Worm (Caenorhabditis elegans) whole organism, young adult: ENCODE results near the gene cpr-4.

Source experiments
- B0261.1 ChIP-seq: sonication (generic microtip); optimal IDR thresholded peaks from 2 replicates; lab custom pipeline; 2016; ENCODE audit warnings: mild to moderate bottlenecking, missing genetic modification characterization, moderate library complexity, missing compliant biosample characterization
- F10E7.11 ChIP-seq: sonication (generic microtip); optimal IDR thresholded peaks from 2 replicates; lab custom pipeline; 2017; ENCODE audit warnings: mild to moderate bottlenecking, missing genetic modification characterization, moderate library complexity, missing compliant biosample characterization
- F33H1.4 ChIP-seq: fragments of 200-800 bp; sonication (Bioruptor generic); IDR thresholded peaks from 2 replicates; pipeline ENCODE4 v1.3.6; 2022; ENCODE audit warnings: missing genetic modification reagents, missing genetic modification characterization, missing compliant biosample characterization
- K12H6.12 ChIP-seq: fragments of 200-800 bp; sonication (Bioruptor generic); optimal IDR thresholded peaks from 2 replicates; lab custom pipeline; 2018; ENCODE audit warnings: mild to moderate bottlenecking, missing genetic modification characterization, missing compliant biosample characterization
- T26A5.8 ChIP-seq: sonication (generic microtip); optimal IDR thresholded peaks from 2 replicates; lab custom pipeline; 2016; ENCODE audit warnings: missing genetic modification characterization, missing compliant biosample characterization
- Y79H2A.3 ChIP-seq: fragments of 200-800 bp; sonication (Bioruptor generic); conservative IDR thresholded peaks from 2 replicates; pipeline ENCODE4 v1.3.6; 2022; ENCODE audit warnings: missing genetic modification reagents, missing genetic modification characterization, missing compliant biosample characterization
- ZK185.1 ChIP-seq: sonication (generic microtip); optimal IDR thresholded peaks from 2 replicates; lab custom pipeline; 2016; ENCODE audit warnings: mild to moderate bottlenecking, missing genetic modification characterization, missing compliant biosample characterization; ENCODE audit not compliant: poor library complexity, severe bottlenecking
- akir-1 ChIP-seq: fragments of 200-800 bp; sonication (Bioruptor generic); optimal IDR thresholded peaks from 2 replicates; lab custom pipeline; 2018; ENCODE audit warnings: mild to moderate bottlenecking, missing genetic modification characterization, moderate library complexity, missing compliant biosample characterization
- aptf-3 ChIP-seq: fragments of 200-800 bp; sonication (Bioruptor generic); IDR thresholded peaks from 2 replicates; pipeline ENCODE4 v1.3.6; 2022; ENCODE audit warnings: missing genetic modification characterization, missing compliant biosample characterization
- attf-5 ChIP-seq: fragments of 200-800 bp; sonication (Bioruptor generic); optimal IDR thresholded peaks from 2 replicates; lab custom pipeline; 2018; ENCODE audit warnings: mild to moderate bottlenecking, missing genetic modification characterization, missing compliant biosample characterization
- cebp-1 ChIP-seq, 2 experiments: fragments of 200-800 bp in 1 of 2; sonication (Bioruptor generic) in 1 of 2; sonication (generic microtip) in 1 of 2; IDR thresholded peaks in 1 of 2; optimal IDR thresholded peaks in 1 of 2; 2 replicates each; pipeline versions ENCODE4 v1.3.6 to Lab custom; 2017 to 2022; ENCODE audit warnings: missing compliant biosample characterization in 2 of 2, missing genetic modification characterization in 2 of 2, mild to moderate bottlenecking in 1 of 2, missing genetic modification reagents in 1 of 2, moderate library complexity in 1 of 2
- cebp-2 ChIP-seq: fragments of 200-800 bp; sonication (Bioruptor generic); IDR thresholded peaks from 2 replicates; pipeline ENCODE4 v1.3.6; 2022; ENCODE audit warnings: missing genetic modification characterization, missing compliant biosample characterization
- ceh-100 ChIP-seq: fragments of 200-800 bp; sonication (Bioruptor generic); IDR thresholded peaks from 2 replicates; pipeline ENCODE4 v1.3.6; 2022; ENCODE audit warnings: missing genetic modification reagents, missing genetic modification characterization, missing compliant biosample characterization
- ceh-27 ChIP-seq: fragments of 200-800 bp; sonication (Bioruptor generic); optimal IDR thresholded peaks from 2 replicates; lab custom pipeline; 2018; ENCODE audit warnings: mild to moderate bottlenecking, missing genetic modification characterization, moderate library complexity, missing compliant biosample characterization
- ceh-58 ChIP-seq: fragments of 200-800 bp; sonication (Bioruptor generic); IDR thresholded peaks from 2 replicates; pipeline ENCODE4 v1.3.6; 2022; ENCODE audit warnings: missing genetic modification characterization, missing compliant biosample characterization
- chd-7 ChIP-seq: sonication (generic microtip); optimal IDR thresholded peaks from 2 replicates; lab custom pipeline; 2016; ENCODE audit warnings: mild to moderate bottlenecking, missing genetic modification characterization, moderate library complexity, missing compliant biosample characterization
- dox-1 ChIP-seq: fragments of 200-800 bp; sonication (Bioruptor generic); IDR thresholded peaks from 2 replicates; pipeline ENCODE4 v1.3.6; 2022; ENCODE audit warnings: missing genetic modification reagents, missing genetic modification characterization, missing compliant biosample characterization
- dpff-1 ChIP-seq: sonication (generic microtip); optimal IDR thresholded peaks from 2 replicates; lab custom pipeline; 2017; ENCODE audit warnings: mild to moderate bottlenecking, missing genetic modification characterization, missing compliant biosample characterization
- egl-44 ChIP-seq: fragments of 200-800 bp; sonication (Bioruptor generic); IDR thresholded peaks from 2 replicates; pipeline ENCODE4 v1.3.6; 2022; ENCODE audit warnings: missing genetic modification reagents, missing genetic modification characterization, missing compliant biosample characterization
- egrh-3 ChIP-seq: fragments of 200-800 bp; sonication (Bioruptor generic); IDR thresholded peaks from 2 replicates; pipeline ENCODE4 v1.3.6; 2022; ENCODE audit warnings: missing genetic modification reagents, missing genetic modification characterization, missing compliant biosample characterization
- ets-4 ChIP-seq: fragments of 200-800 bp; sonication (Bioruptor generic); optimal IDR thresholded peaks from 2 replicates; lab custom pipeline; 2018; ENCODE audit warnings: mild to moderate bottlenecking, missing genetic modification characterization, missing compliant biosample characterization
- hlh-12 ChIP-seq: sonication (generic microtip); optimal IDR thresholded peaks from 2 replicates; lab custom pipeline; 2016; ENCODE audit warnings: missing genetic modification characterization, missing compliant biosample characterization
- hmg-1.2 ChIP-seq: fragments of 200-800 bp; sonication (Bioruptor generic); IDR thresholded peaks from 2 replicates; pipeline ENCODE4 v1.3.6; 2022; ENCODE audit warnings: missing genetic modification reagents, missing genetic modification characterization, missing compliant biosample characterization
- lag-1 ChIP-seq: fragments of 200-800 bp; sonication (Bioruptor generic); IDR thresholded peaks from 2 replicates; pipeline ENCODE4 v1.3.6; 2022; ENCODE audit warnings: missing genetic modification reagents, missing genetic modification characterization, missing compliant biosample characterization
- lin-35 ChIP-seq, 3 experiments: fragments of 150-350 bp in 2 of 3; sonication (generic microtip) in 1 of 3; optimal IDR thresholded peaks; 2 replicates each; lab custom pipeline; 2014 to 2018; ENCODE audit warnings: missing biosample characterization in 3 of 3, missing genetic modification characterization in 3 of 3, missing genetic modification reagents in 3 of 3
- lin-40 ChIP-seq: sonication (generic microtip); optimal IDR thresholded peaks from 2 replicates; lab custom pipeline; 2016; ENCODE audit warnings: missing genetic modification characterization, mild to moderate bottlenecking, missing compliant biosample characterization, missing genotype, missing genetic modification reagents
- madf-10 ChIP-seq: sonication (generic microtip); optimal IDR thresholded peaks from 2 replicates; lab custom pipeline; 2016; ENCODE audit warnings: mild to moderate bottlenecking, missing genetic modification characterization, missing compliant biosample characterization
- madf-3 ChIP-seq: fragments of 200-800 bp; sonication (Bioruptor generic); IDR thresholded peaks from 2 replicates; pipeline ENCODE4 v1.3.6; 2022; ENCODE audit warnings: missing genetic modification reagents, missing genetic modification characterization, missing compliant biosample characterization
- mcd-1 ChIP-seq: fragments of 200-800 bp; sonication (Bioruptor generic); IDR thresholded peaks from 2 replicates; pipeline ENCODE4 v1.3.6; 2022; ENCODE audit warnings: missing genetic modification reagents, missing genetic modification characterization, missing compliant biosample characterization
- nfya-1 ChIP-seq: sonication (generic microtip); optimal IDR thresholded peaks from 2 replicates; lab custom pipeline; 2017; ENCODE audit warnings: antibody characterized with exemption, missing compliant biosample characterization, missing genetic modification characterization, borderline replicate concordance; ENCODE audit not compliant: insufficient read depth
- nhr-80 ChIP-seq: sonication (generic microtip); optimal IDR thresholded peaks from 2 replicates; lab custom pipeline; 2016; ENCODE audit warnings: missing genetic modification characterization, missing compliant biosample characterization
- nhr-90 ChIP-seq: sonication (generic microtip); optimal IDR thresholded peaks from 2 replicates; lab custom pipeline; 2016; ENCODE audit warnings: missing genotype, mild to moderate bottlenecking, missing genetic modification characterization, missing compliant biosample characterization
- sdz-38 ChIP-seq: sonication (generic microtip); optimal IDR thresholded peaks from 2 replicates; lab custom pipeline; 2016; ENCODE audit warnings: missing genotype, missing genetic modification characterization, missing compliant biosample characterization
- snpc-1.1 ChIP-seq: sonication (generic microtip); optimal IDR thresholded peaks from 2 replicates; lab custom pipeline; 2017; ENCODE audit warnings: missing genetic modification characterization, mild to moderate bottlenecking, missing compliant biosample characterization, antibody characterized with exemption, moderate library complexity, missing genotype, missing genetic modification reagents; ENCODE audit not compliant: insufficient read depth
- snpc-3.4 ChIP-seq: sonication (generic microtip); optimal IDR thresholded peaks from 2 replicates; lab custom pipeline; 2017; ENCODE audit warnings: missing genetic modification characterization, mild to moderate bottlenecking, missing compliant biosample characterization, antibody characterized with exemption, moderate library complexity, missing genotype, missing genetic modification reagents
- snpc-4 ChIP-seq, 5 experiments: fragments of 150-350 bp in 1 of 5; sonication (generic microtip) in 4 of 5; optimal IDR thresholded peaks; 2 replicates each; lab custom pipeline; 2014 to 2018; ENCODE audit warnings: missing genetic modification characterization in 5 of 5, missing biosample characterization in 3 of 5, antibody characterized with exemption in 2 of 5, mild to moderate bottlenecking in 2 of 5, missing compliant biosample characterization in 2 of 5, missing genotype in 2 of 5, moderate library complexity in 2 of 5, missing genetic modification reagents in 1 of 5
- somi-1 ChIP-seq: fragments of 200-800 bp; sonication (Bioruptor generic); optimal IDR thresholded peaks from 2 replicates; lab custom pipeline; 2018; ENCODE audit warnings: mild to moderate bottlenecking, missing genetic modification characterization, missing compliant biosample characterization
- sptf-2 ChIP-seq: fragments of 200-800 bp; sonication (Bioruptor generic); optimal IDR thresholded peaks from 2 replicates; lab custom pipeline; 2018; ENCODE audit warnings: mild to moderate bottlenecking, missing genetic modification characterization, missing compliant biosample characterization
- tlf-1 ChIP-seq: fragments of 200-800 bp; sonication (Bioruptor generic); optimal IDR thresholded peaks from 2 replicates; lab custom pipeline; 2018; ENCODE audit warnings: mild to moderate bottlenecking, missing genetic modification characterization, missing compliant biosample characterization
- unc-62 ChIP-seq: fragments of 150-350 bp; optimal IDR thresholded peaks from 2 replicates; lab custom pipeline; 2014; ENCODE audit warnings: missing biosample characterization, missing genetic modification reagents, missing genetic modification characterization
- zfh-2 ChIP-seq: fragments of 200-800 bp; sonication (Bioruptor generic); conservative IDR thresholded peaks from 2 replicates; pipeline ENCODE4 v1.3.6; 2022; ENCODE audit warnings: missing genetic modification reagents, missing genetic modification characterization, missing compliant biosample characterization
- ztf-18 ChIP-seq: sonication (generic microtip); optimal IDR thresholded peaks from 2 replicates; lab custom pipeline; 2016; ENCODE audit warnings: missing genotype, mild to moderate bottlenecking, missing genetic modification characterization, missing compliant biosample characterization
- ztf-25 ChIP-seq: fragments of 200-800 bp; sonication (Bioruptor generic); IDR thresholded peaks from 2 replicates; pipeline ENCODE4 v1.3.6; 2022; ENCODE audit warnings: missing genetic modification reagents, missing genetic modification characterization, missing compliant biosample characterization
- ztf-26 ChIP-seq: sonication (generic microtip); optimal IDR thresholded peaks from 2 replicates; lab custom pipeline; 2017; ENCODE audit warnings: missing genetic modification characterization, missing compliant biosample characterization

cpr-4 gene

DNA sequence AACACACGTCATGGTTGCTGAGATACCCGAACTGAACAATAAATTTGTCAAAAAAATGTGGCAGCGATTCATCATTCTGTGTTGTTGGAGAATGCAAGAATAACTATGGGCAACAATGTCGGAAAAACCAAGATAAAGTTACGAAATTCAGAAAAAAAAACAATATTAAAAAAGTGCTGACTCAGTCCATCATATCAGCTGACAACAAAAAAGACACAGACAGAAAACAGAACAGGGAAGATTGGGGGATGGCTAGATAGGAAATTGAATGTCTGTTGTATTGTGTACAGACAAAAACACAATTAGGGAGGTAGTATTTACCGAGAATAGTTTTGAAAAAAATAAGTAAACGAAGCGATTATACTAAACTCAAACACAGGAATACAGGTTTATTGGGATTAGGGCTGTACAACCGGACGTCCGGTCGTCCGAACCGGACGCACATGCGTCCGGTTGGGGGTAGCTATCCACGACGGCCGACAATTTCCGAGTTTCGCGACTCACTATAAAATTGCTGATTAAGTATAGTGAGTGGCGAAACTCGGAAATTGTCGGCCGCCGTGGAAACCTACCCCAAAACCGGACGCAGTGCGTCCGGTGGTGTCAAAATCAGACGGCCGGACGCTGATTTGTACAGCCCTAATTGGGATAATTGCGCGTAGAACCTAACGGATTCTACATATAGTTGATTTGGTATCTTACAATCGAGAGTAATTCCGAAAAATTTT, 43.2 kb downstream of the cpr-4 start (continued):
- TF ChIP-seq snpc-1.1 (tag; lab: Kevin White, UChicago) (peak; percentile 87), ets-4 (GFP tag; lab: Kevin White, UChicago) (no peak)

DNA sequence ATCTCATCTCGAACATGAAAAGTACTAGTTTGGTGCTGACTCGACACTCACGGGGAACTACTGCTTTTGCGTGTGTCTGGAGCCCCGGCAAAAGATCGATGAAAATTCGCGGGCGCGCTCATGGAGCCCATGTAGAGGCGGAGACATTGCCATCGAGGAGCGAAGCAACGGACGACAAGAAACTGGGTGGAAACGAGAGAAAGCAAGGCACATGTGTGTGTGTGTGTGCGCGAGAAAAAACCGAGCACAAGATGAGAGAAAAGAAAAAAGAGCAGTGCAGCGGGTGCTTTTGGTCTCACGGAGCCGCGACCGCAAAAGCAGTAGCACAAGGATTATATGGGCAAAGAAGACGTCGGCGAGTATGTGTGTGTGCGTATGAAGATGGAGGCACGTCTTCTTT, 44.3 kb downstream of the cpr-4 start:
- TF ChIP-seq ztf-18 (tag; lab: Kevin White, UChicago), result no peak
- TF ChIP-seq ZK185.1 (tag; lab: Kevin White, UChicago), result no peak
- TF ChIP-seq sdz-38 (tag; lab: Kevin White, UChicago), result no peak
- TF ChIP-seq ceh-100 (GFP tag; lab: Robert Waterston, UW), result no peak
- peak; percentile 29; the same call in 1 of the 2 replicates for TF ChIP-seq mcd-1 (GFP tag; lab: Robert Waterston, UW)
- no peak for TF ChIP-seq lag-1
- TF ChIP-seq F33H1.4 (GFP tag; lab: Robert Waterston, UW), result no peak
- TF ChIP-seq zfh-2 (GFP tag; lab: Robert Waterston, UW), result peak; percentile 91
- TF ChIP-seq madf-10 (tag; lab: Kevin White, UChicago), result no peak
- no peak for TF ChIP-seq tlf-1
- peak; percentile 21 for TF ChIP-seq ceh-27 (GFP tag; lab: Kevin White, UChicago)
- TF ChIP-seq snpc-3.4 (tag; lab: Kevin White, UChicago), result no peak
- TF ChIP-seq somi-1 (GFP tag; lab: Kevin White, UChicago), result peak; percentile 11
- TF ChIP-seq dpff-1 (tag; lab: Kevin White, UChicago), result no peak
- peak; percentile 28; the same call in 1 of the 2 replicates for TF ChIP-seq hmg-1.2 (GFP tag; lab: Robert Waterston, UW)
- no peak for TF ChIP-seq ztf-26 (tag; lab: Kevin White, UChicago)
- TF ChIP-seq Y79H2A.3, result no peak
- TF ChIP-seq K12H6.12 (tag; lab: Kevin White, UChicago), result peak; percentile 46
- TF ChIP-seq ceh-58 (GFP tag; lab: Robert Waterston, UW), result no peak
- no peak for TF ChIP-seq hlh-12 (tag; lab: Kevin White, UChicago)
- TF ChIP-seq unc-62 (GFP tag; lab: Kevin White, UChicago), result no peak
- TF ChIP-seq F10E7.11, result no peak
- no peak for TF ChIP-seq B0261.1 (tag; lab: Kevin White, UChicago)
- no peak for TF ChIP-seq akir-1
- TF ChIP-seq nfya-1, result no peak
- TF ChIP-seq lin-35 (GFP tag; optimal IDR thresholded peaks at IDR 0.05; lab: Kevin White, UChicago), result no peak
- TF ChIP-seq attf-5 (GFP tag; lab: Kevin White, UChicago), result peak; percentile 28
- no peak for TF ChIP-seq ztf-25 (GFP tag; lab: Robert Waterston, UW)
- TF ChIP-seq sptf-2 (GFP tag; lab: Kevin White, UChicago), result no peak
- TF ChIP-seq cebp-2, result no peak
- peak; percentile 6 for TF ChIP-seq lin-40 (tag; lab: Kevin White, UChicago)
- 0 out of 2 replicates have a peak, but pooled peaks have one; percentile 21 for TF ChIP-seq egl-44 (GFP tag; lab: Robert Waterston, UW)
- 0 out of 2 replicates have a peak, but pooled peaks have one; percentile 12 for TF ChIP-seq egrh-3 (GFP tag; lab: Robert Waterston, UW)
- no peak for TF ChIP-seq snpc-4 (GFP tag; optimal IDR thresholded peaks at IDR 0.05; lab: Kevin White, UChicago)
- peak in 2 of 4 experiments; percentile 7 to 35 for TF ChIP-seq snpc-4 (tag; optimal IDR thresholded peaks at IDR 0.05; lab: Kevin White, UChicago)
- no peak for TF ChIP-seq nhr-80 (tag; lab: Kevin White, UChicago)
- TF ChIP-seq nhr-90 (tag; lab: Kevin White, UChicago), result no peak
- no peak for TF ChIP-seq cebp-1 (GFP tag; IDR thresholded peaks at IDR 0.05; lab: Robert Waterston, UW)
- TF ChIP-seq cebp-1 (tag; optimal IDR thresholded peaks at IDR 0.05; lab: Kevin White, UChicago), result peak; percentile 64
- TF ChIP-seq T26A5.8 (tag; lab: Kevin White, UChicago), result no peak
- peak; percentile 31; the same call in 1 of the 2 replicates for TF ChIP-seq dox-1
- TF ChIP-seq chd-7 (tag; lab: Kevin White, UChicago), result peak; percentile 32
- TF ChIP-seq madf-3 (GFP tag; lab: Robert Waterston, UW), result no peak
- TF ChIP-seq aptf-3, result no peak
